Fruit fly (Drosophila melanogaster): ENCODE results near the gene Oga.
A peak's percentile ranks its signal among the peaks of the same experiment; 100 is the strongest.

Gene Oga

DNA sequence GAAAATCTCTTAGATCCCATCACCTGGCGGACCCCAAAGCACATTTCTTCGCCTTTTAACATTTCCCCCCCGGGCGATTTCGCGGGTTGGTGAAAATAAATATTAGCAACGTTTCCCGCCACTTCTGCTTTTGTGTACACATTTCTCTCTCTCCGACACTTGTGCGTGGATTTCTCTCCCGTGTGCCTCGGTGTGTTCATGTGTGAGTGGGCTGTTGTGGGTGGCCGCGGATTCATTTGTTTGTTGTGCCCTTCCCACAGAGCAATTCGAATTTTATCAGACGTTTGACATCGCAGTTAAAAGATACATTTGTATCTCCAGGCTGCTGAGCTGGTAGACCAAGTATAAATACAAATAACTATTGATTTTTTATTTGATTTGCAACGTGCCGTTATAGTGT is 5.4 kb downstream of the Oga start (continued):
- TF ChIP-seq CG2116 (GFP tag; optimal IDR thresholded peaks at IDR 0.05) (no peak), Drgx (GFP tag; IDR thresholded peaks at IDR 0.05) (peak; percentile 40; the same call in 1 of the 2 replicates), Blimp-1 (GFP tag; optimal IDR thresholded peaks at IDR 0.05) (no peak), CG6813 (GFP tag; optimal IDR thresholded peaks at IDR 0.05) (peak; percentile 34), otp (GFP tag; IDR thresholded peaks at IDR 0.05) (no peak), CG1602 (GFP tag; optimal IDR thresholded peaks at IDR 0.05) (no peak), Mad (GFP tag; optimal IDR thresholded peaks at IDR 0.05) (no peak), Abd-B (GFP tag; optimal IDR thresholded peaks at IDR 0.05) (no peak), kay (GFP tag; optimal IDR thresholded peaks at IDR 0.05) (no peak), grn (GFP tag; optimal IDR thresholded peaks at IDR 0.05) (no peak), CG10147 (GFP tag; optimal IDR thresholded peaks at IDR 0.05) (no peak), zfh2 (GFP tag; optimal IDR thresholded peaks at IDR 0.05) (no peak), Hey (tag; optimal IDR thresholded peaks at IDR 0.05) (no peak), kni (GFP tag; optimal IDR thresholded peaks at IDR 0.05) (no peak), vvl (GFP tag; IDR thresholded peaks at IDR 0.05) (peak; percentile 50; the same call in 1 of the 2 replicates), dpn (GFP tag; optimal IDR thresholded peaks at IDR 0.05) (peak in 1 of 2 experiments; percentile 24), sens (GFP tag) (peak; percentile 38), pan (optimal IDR thresholded peaks at IDR 0.05) (no peak), pan (GFP tag; optimal IDR thresholded peaks at IDR 0.05 in 1 of 2, IDR thresholded peaks at IDR 0.05 in 1 of 2) (peak in 1 of 2 experiments; percentile 51), rib (GFP tag; IDR thresholded peaks at IDR 0.05) (peak; percentile 67; the same call in 1 of the 2 replicates), CG14710 (tag; optimal IDR thresholded peaks at IDR 0.05) (no peak), schlank (tag; optimal IDR thresholded peaks at IDR 0.05) (no peak), CG34224 (GFP tag; IDR thresholded peaks at IDR 0.05; ENCODE audit: partially characterized antibody) (no peak; the same call in 2 of the 3 replicates), prd (optimal IDR thresholded peaks at IDR 0.05) (no peak), prd (GFP tag; IDR thresholded peaks at IDR 0.05) (peak; percentile 40; the same call in 1 of the 3 replicates), Rfx (GFP tag; IDR thresholded peaks at IDR 0.05) (peak; percentile 67), inv (GFP tag; IDR thresholded peaks at IDR 0.05; ENCODE audit: partially characterized antibody) (no peak), E2f1 (GFP tag; IDR thresholded peaks at IDR 0.05) (peak; percentile 71; the same call in 1 of the 2 replicates), TFAM (GFP tag; optimal IDR thresholded peaks at IDR 0.05) (no peak), CG16779 (GFP tag; IDR thresholded peaks at IDR 0.05) (peak; percentile 20; the same call in 1 of the 2 replicates), HLH54F (GFP tag; optimal IDR thresholded peaks at IDR 0.05) (no peak), CG3847 (GFP tag; IDR thresholded peaks at IDR 0.05) (0 out of 2 replicates have a peak, but pooled peaks have one; percentile 26), gcm (GFP tag; optimal IDR thresholded peaks at IDR 0.05) (peak; percentile 20), crol (GFP tag; IDR thresholded peaks at IDR 0.05) (0 out of 2 replicates have a peak, but pooled peaks have one; percentile 41), sc (optimal IDR thresholded peaks at IDR 0.05) (no peak), sc (GFP tag; optimal IDR thresholded peaks at IDR 0.05) (no peak), Ptx1 (GFP tag; IDR thresholded peaks at IDR 0.05) (0 out of 2 replicates have a peak, but pooled peaks have one; percentile 23), CG12236 (GFP tag; optimal IDR thresholded peaks at IDR 0.05) (no peak), cwo (GFP tag; optimal IDR thresholded peaks at IDR 0.05) (peak; percentile 7), Fer3 (tag; optimal IDR thresholded peaks at IDR 0.05) (no peak), CG17359 (tag; optimal IDR thresholded peaks at IDR 0.05) (no peak), CG18476 (GFP tag; optimal IDR thresholded peaks at IDR 0.05) (no peak), CG32532 (GFP tag; IDR thresholded peaks at IDR 0.05) (peak; percentile 37; the same call in 1 of the 2 replicates), ara (GFP tag; IDR thresholded peaks at IDR 0.05) (no peak), NfI (GFP tag; optimal IDR thresholded peaks at IDR 0.05) (peak; percentile 22), PHDP (tag; optimal IDR thresholded peaks at IDR 0.05) (no peak), fd64A (GFP tag; optimal IDR thresholded peaks at IDR 0.05) (no peak), CG18619 (GFP tag; optimal IDR thresholded peaks at IDR 0.05) (no peak), CG31224 (GFP tag; IDR thresholded peaks at IDR 0.05) (no peak), CG8290 (GFP tag; optimal IDR thresholded peaks at IDR 0.05) (no peak), CG8290 (tag; optimal IDR thresholded peaks at IDR 0.05) (no peak), mam (GFP tag; optimal IDR thresholded peaks at IDR 0.05) (no peak)
